Fruit fly (Drosophila melanogaster) whole organism, embryonic: ENCODE results near the gene ZnT77C.
A peak's percentile ranks its signal among the peaks of the same experiment; 100 is the strongest.

ENCODE experiments used
- B-H2 ChIP-seq: fragments of 200-800 bp; sonication (Bioruptor generic); optimal IDR thresholded peaks from 2 replicates; lab custom pipeline; 2018; ENCODE audit warnings: missing biosample characterization, mild to moderate bottlenecking, missing genetic modification characterization
- CG12071 ChIP-seq: fragments of 200-800 bp; sonication (Bioruptor generic); optimal IDR thresholded peaks from 3 replicates; lab custom pipeline; 2018; ENCODE audit warnings: missing biosample characterization, mild to moderate bottlenecking, missing genetic modification characterization
- CG12391 ChIP-seq: fragments of 200-800 bp; sonication (Bioruptor generic); optimal IDR thresholded peaks from 3 replicates; lab custom pipeline; 2018; ENCODE audit warnings: missing biosample characterization, mild to moderate bottlenecking, missing genetic modification characterization, moderate library complexity
- CG13775 ChIP-seq: fragments of 200-800 bp; sonication (Bioruptor generic); optimal IDR thresholded peaks from 3 replicates; lab custom pipeline; 2017; ENCODE audit warnings: missing biosample characterization, mild to moderate bottlenecking, missing genetic modification characterization
- CG14441 ChIP-seq: fragments of 200-800 bp; sonication (Bioruptor generic); IDR thresholded peaks from 2 replicates; pipeline ENCODE4 v1.3.6; 2022; ENCODE audit warnings: missing biosample characterization, missing genetic modification characterization
- CG14860 ChIP-seq: fragments of 200-800 bp; sonication (Bioruptor generic); IDR thresholded peaks from 3 replicates; pipeline ENCODE4 v1.3.6; 2022; ENCODE audit warnings: missing biosample characterization, missing genetic modification characterization; ENCODE audit not compliant: partially characterized antibody
- CG15479 ChIP-seq: fragments of 200-800 bp; sonication (Bioruptor generic); optimal IDR thresholded peaks from 3 replicates; lab custom pipeline; 2019; ENCODE audit warnings: missing biosample characterization, mild to moderate bottlenecking, missing genetic modification characterization, moderate library complexity
- CG17802 ChIP-seq: fragments of 200-800 bp; sonication (Bioruptor generic); optimal IDR thresholded peaks from 2 replicates; lab custom pipeline; 2018; ENCODE audit warnings: missing biosample characterization, mild to moderate bottlenecking, missing genetic modification characterization, moderate library complexity
- CG18262 ChIP-seq: fragments of 200-800 bp; optimal IDR thresholded peaks from 3 replicates; lab custom pipeline; 2019; ENCODE audit warnings: missing biosample characterization, mild to moderate bottlenecking, missing genetic modification characterization, moderate library complexity
- CG2129 ChIP-seq: fragments of 200-800 bp; sonication (Bioruptor generic); IDR thresholded peaks from 2 replicates; pipeline ENCODE4 v1.3.6; 2022; ENCODE audit warnings: missing biosample characterization, missing genetic modification characterization; ENCODE audit not compliant: partially characterized antibody
- CG2199 ChIP-seq: fragments of 200-800 bp; sonication (Bioruptor generic); IDR thresholded peaks from 3 replicates; pipeline ENCODE4 v1.3.6; 2022; ENCODE audit warnings: missing biosample characterization, missing genetic modification characterization
- CG3847 ChIP-seq: fragments of 200-800 bp; sonication (Bioruptor generic); IDR thresholded peaks from 2 replicates; pipeline ENCODE4 v1.3.6; 2022; ENCODE audit warnings: missing biosample characterization, missing genetic modification characterization
- CG4282 ChIP-seq: fragments of 200-800 bp; sonication (Bioruptor generic); optimal IDR thresholded peaks from 2 replicates; lab custom pipeline; 2016; ENCODE audit warnings: missing biosample characterization, missing genetic modification characterization
- CG4328 ChIP-seq: fragments of 200-800 bp; sonication (Bioruptor generic); optimal IDR thresholded peaks from 3 replicates; lab custom pipeline; 2017; ENCODE audit warnings: missing biosample characterization, missing genetic modification reagents, missing genetic modification characterization
- CG4424 ChIP-seq: fragments of 200-800 bp; sonication (Bioruptor generic); optimal IDR thresholded peaks from 3 replicates; lab custom pipeline; 2016; ENCODE audit warnings: missing biosample characterization, missing genetic modification characterization
- CG6272 ChIP-seq: fragments of 200-800 bp; sonication (Bioruptor generic); IDR thresholded peaks from 2 replicates; pipeline ENCODE4 v1.3.6; 2022; ENCODE audit warnings: missing biosample characterization, missing genetic modification characterization
- CG6654 ChIP-seq: fragments of 200-800 bp; sonication (Bioruptor generic); optimal IDR thresholded peaks from 2 replicates; lab custom pipeline; 2017; ENCODE audit warnings: missing biosample characterization, mild to moderate bottlenecking, missing genetic modification characterization
- CG6854 ChIP-seq: fragments of 200-800 bp; sonication (Bioruptor generic); optimal IDR thresholded peaks from 3 replicates; lab custom pipeline; 2017; ENCODE audit warnings: missing biosample characterization, mild to moderate bottlenecking, missing genetic modification characterization
- CG7839 ChIP-seq: fragments of 200-800 bp; sonication (Bioruptor generic); optimal IDR thresholded peaks from 3 replicates; lab custom pipeline; 2018; ENCODE audit warnings: missing biosample characterization, mild to moderate bottlenecking, missing genetic modification characterization, moderate library complexity
- CG7987 ChIP-seq: fragments of 200-800 bp; sonication (Bioruptor generic); optimal IDR thresholded peaks from 2 replicates; lab custom pipeline; 2018; ENCODE audit warnings: missing biosample characterization, mild to moderate bottlenecking, missing genetic modification characterization, moderate library complexity
- CG8388 ChIP-seq: fragments of 200-800 bp; sonication (Bioruptor generic); optimal IDR thresholded peaks from 2 replicates; lab custom pipeline; 2019; ENCODE audit warnings: missing biosample characterization, mild to moderate bottlenecking, missing genetic modification characterization, moderate library complexity
- CG9727 ChIP-seq: fragments of 200-800 bp; sonication (Bioruptor generic); optimal IDR thresholded peaks from 3 replicates; lab custom pipeline; 2017; ENCODE audit warnings: missing biosample characterization, mild to moderate bottlenecking, missing genetic modification characterization
- Dll ChIP-seq: fragments of 200-800 bp; sonication (Bioruptor generic); IDR thresholded peaks from 4 replicates; pipeline ENCODE4 v1.3.6; 2022; ENCODE audit warnings: missing biosample characterization, missing genetic modification characterization; ENCODE audit not compliant: partially characterized antibody
- ERR ChIP-seq: fragments of 200-800 bp; sonication (Bioruptor generic); optimal IDR thresholded peaks from 2 replicates; lab custom pipeline; 2016; ENCODE audit warnings: missing biosample characterization, missing genetic modification characterization
- HLH3B ChIP-seq: fragments of 200-800 bp; sonication (Bioruptor generic); IDR thresholded peaks from 2 replicates; pipeline ENCODE4 v1.3.6; 2022; ENCODE audit warnings: missing biosample characterization, missing genetic modification characterization
- HLH4C ChIP-seq: fragments of 200-800 bp; sonication (Bioruptor generic); IDR thresholded peaks from 3 replicates; pipeline ENCODE4 v1.3.6; 2022; ENCODE audit warnings: missing biosample characterization, missing genetic modification characterization; ENCODE audit not compliant: partially characterized antibody
- Hr3 ChIP-seq: fragments of 200-800 bp; sonication (Bioruptor generic); optimal IDR thresholded peaks from 3 replicates; lab custom pipeline; 2016; ENCODE audit warnings: missing biosample characterization, missing genetic modification characterization
- MTF-1 ChIP-seq: fragments of 200-800 bp; sonication (Bioruptor generic); optimal IDR thresholded peaks from 2 replicates; lab custom pipeline; 2018; ENCODE audit warnings: missing biosample characterization, mild to moderate bottlenecking, missing genetic modification characterization, borderline replicate concordance
- ato ChIP-seq: fragments of 200-800 bp; sonication (Bioruptor generic); IDR thresholded peaks from 2 replicates; pipeline ENCODE4 v1.3.6; 2022; ENCODE audit warnings: missing biosample characterization, missing genetic modification characterization; ENCODE audit not compliant: partially characterized antibody
- dysf ChIP-seq: fragments of 200-800 bp; sonication (Bioruptor generic); IDR thresholded peaks from 3 replicates; pipeline ENCODE4 v1.3.6; 2022; ENCODE audit warnings: missing biosample characterization, missing genetic modification characterization
- fd64A ChIP-seq: fragments of 200-800 bp; sonication (Bioruptor generic); optimal IDR thresholded peaks from 3 replicates; lab custom pipeline; 2018; ENCODE audit warnings: missing biosample characterization, mild to moderate bottlenecking, missing genetic modification characterization
- fru ChIP-seq: fragments of >200 bp; optimal IDR thresholded peaks from 2 replicates; lab custom pipeline; 2017
- hkb ChIP-seq, 2 experiments: fragments of 200-800 bp in 1 of 2; fragments of >200 bp in 1 of 2; sonication (Bioruptor generic) in 1 of 2; IDR thresholded peaks in 1 of 2; optimal IDR thresholded peaks in 1 of 2; 2 replicates each; pipeline versions ENCODE4 v1.3.6 to Lab custom; 2017 to 2022; ENCODE audit warnings: missing biosample characterization in 1 of 2, missing genetic modification characterization in 1 of 2
- ind ChIP-seq: fragments of 200-800 bp; sonication (Bioruptor generic); optimal IDR thresholded peaks from 3 replicates; lab custom pipeline; 2016; ENCODE audit warnings: missing biosample characterization, missing genetic modification characterization
- kni ChIP-seq: fragments of 200-800 bp; sonication (Bioruptor generic); optimal IDR thresholded peaks from 3 replicates; lab custom pipeline; 2017; ENCODE audit warnings: mild to moderate bottlenecking, missing biosample characterization, missing genetic modification reagents, missing genetic modification characterization
- mld ChIP-seq: fragments of 200-800 bp; sonication (Bioruptor generic); IDR thresholded peaks from 3 replicates; pipeline ENCODE4 v1.3.6; 2022; ENCODE audit warnings: missing biosample characterization, missing genetic modification characterization; ENCODE audit not compliant: partially characterized antibody
- nmo ChIP-seq: fragments of 200-800 bp; sonication (Bioruptor generic); optimal IDR thresholded peaks from 2 replicates; lab custom pipeline; 2018; ENCODE audit warnings: missing biosample characterization, mild to moderate bottlenecking, missing genetic modification characterization, moderate library complexity
- prd ChIP-seq, 3 experiments: fragments of >200 bp in 2 of 3; fragments of 200-800 bp in 1 of 3; sonication (Bioruptor generic) in 1 of 3; optimal IDR thresholded peaks in 2 of 3; IDR thresholded peaks in 1 of 3; 2 replicates in 2 of 3; 3 replicates in 1 of 3; pipeline versions ENCODE4 v1.3.6 to Lab custom; 2017 to 2022; ENCODE audit warnings: missing biosample characterization in 1 of 3, missing genetic modification characterization in 1 of 3
- rib ChIP-seq: fragments of 200-800 bp; sonication (Bioruptor generic); IDR thresholded peaks from 2 replicates; pipeline ENCODE4 v1.3.6; 2022; ENCODE audit warnings: missing biosample characterization, missing genetic modification characterization
- sc ChIP-seq, 3 experiments: fragments of >200 bp in 2 of 3; fragments of 200-800 bp in 1 of 3; sonication (Bioruptor generic) in 1 of 3; optimal IDR thresholded peaks; 2 replicates in 2 of 3; 3 replicates in 1 of 3; lab custom pipeline; 2017; ENCODE audit warnings: mild to moderate bottlenecking in 1 of 3, missing biosample characterization in 1 of 3, missing genetic modification characterization in 1 of 3, missing genetic modification reagents in 1 of 3
- sd ChIP-seq: fragments of 200-800 bp; sonication (Bioruptor generic); optimal IDR thresholded peaks from 3 replicates; lab custom pipeline; 2018; ENCODE audit warnings: missing biosample characterization, mild to moderate bottlenecking, missing genetic modification characterization, moderate library complexity
- stc ChIP-seq: fragments of 200-800 bp; sonication (Bioruptor generic); IDR thresholded peaks from 2 replicates; pipeline ENCODE4 v1.3.6; 2022; ENCODE audit warnings: missing biosample characterization, missing genetic modification characterization
- sug ChIP-seq: fragments of 200-800 bp; optimal IDR thresholded peaks from 2 replicates; lab custom pipeline; 2019; ENCODE audit warnings: missing biosample characterization, mild to moderate bottlenecking, missing genetic modification characterization, moderate library complexity
- tna ChIP-seq: fragments of 200-800 bp; sonication (Bioruptor generic); IDR thresholded peaks from 2 replicates; pipeline ENCODE4 v1.3.6; 2022; ENCODE audit warnings: missing biosample characterization, missing genetic modification characterization; ENCODE audit not compliant: partially characterized antibody
- trh ChIP-seq: fragments of 200-800 bp; sonication (Bioruptor generic); optimal IDR thresholded peaks from 2 replicates; lab custom pipeline; 2016; ENCODE audit warnings: missing biosample characterization, missing genetic modification characterization
- unpg ChIP-seq: fragments of 200-800 bp; sonication (Bioruptor generic); optimal IDR thresholded peaks from 3 replicates; lab custom pipeline; 2018; ENCODE audit warnings: missing biosample characterization, mild to moderate bottlenecking, missing genetic modification characterization, moderate library complexity
- vfl ChIP-seq: fragments of 200-800 bp; sonication (Bioruptor generic); optimal IDR thresholded peaks from 2 replicates; lab custom pipeline; 2016; ENCODE audit warnings: missing biosample characterization, missing genetic modification characterization
- zen2 ChIP-seq: fragments of 200-800 bp; sonication (Bioruptor generic); IDR thresholded peaks from 3 replicates; pipeline ENCODE4 v1.3.6; 2022; ENCODE audit warnings: missing biosample characterization, missing genetic modification characterization; ENCODE audit not compliant: partially characterized antibody

The ZnT77C gene

dm6 chr3L:20474789-20475208, 19.9 kb downstream of the ZnT77C start (continued):
- TF ChIP-seq CG18262, result peak; percentile 82
- peak; percentile 58 for TF ChIP-seq sd (tag; lab: Kevin White, UChicago)
- no peak for TF ChIP-seq prd (optimal IDR thresholded peaks at IDR 0.05; lab: Kevin White, UChicago)
- no peak for TF ChIP-seq prd (GFP tag; IDR thresholded peaks at IDR 0.05; lab: Robert Waterston, UW)
- no peak for TF ChIP-seq tna (GFP tag; lab: Robert Waterston, UW)
- peak; percentile 82 for TF ChIP-seq CG13775 (GFP tag; lab: Kevin White, UChicago)
- no peak for TF ChIP-seq CG2129 (GFP tag; lab: Robert Waterston, UW)
- no peak for TF ChIP-seq zen2 (GFP tag; lab: Robert Waterston, UW)
- no peak for TF ChIP-seq HLH4C (GFP tag; lab: Robert Waterston, UW)
- peak; percentile 91 for TF ChIP-seq CG7987
- no peak for TF ChIP-seq CG14860 (GFP tag; lab: Robert Waterston, UW)
- peak; percentile 86 for TF ChIP-seq unpg
- no peak for TF ChIP-seq CG3847 (GFP tag; lab: Robert Waterston, UW)
- no peak for TF ChIP-seq dysf
- peak; percentile 76 for TF ChIP-seq CG6854 (GFP tag; lab: Kevin White, UChicago)
- no peak for TF ChIP-seq mld
- peak; percentile 84 for TF ChIP-seq trh (GFP tag; lab: Kevin White, UChicago)
- TF ChIP-seq CG15479 (GFP tag; lab: Kevin White, UChicago), result no peak
- TF ChIP-seq vfl, result peak; percentile 81
- peak; percentile 60 for TF ChIP-seq ERR (GFP tag; lab: Kevin White, UChicago)
- peak; percentile 78 for TF ChIP-seq CG4328 (GFP tag; lab: Kevin White, UChicago)
- TF ChIP-seq fd64A (GFP tag; lab: Kevin White, UChicago), result peak; percentile 41
- peak; percentile 81 for TF ChIP-seq CG12071 (GFP tag; lab: Kevin White, UChicago)
- no peak for TF ChIP-seq ato
- TF ChIP-seq CG17802 (tag; lab: Kevin White, UChicago), result peak; percentile 64
- peak; percentile 89 for TF ChIP-seq CG12391
- no peak for TF ChIP-seq stc (GFP tag; lab: Robert Waterston, UW)
- TF ChIP-seq ind (GFP tag; lab: Kevin White, UChicago), result peak; percentile 93
- peak; percentile 75 for TF ChIP-seq nmo (GFP tag; lab: Kevin White, UChicago)
- TF ChIP-seq MTF-1 (GFP tag; lab: Kevin White, UChicago), result peak; percentile 81
- peak; percentile 85 for TF ChIP-seq CG7839 (tag; lab: Kevin White, UChicago)
- no peak for TF ChIP-seq hkb (optimal IDR thresholded peaks at IDR 0.05; lab: Kevin White, UChicago)
- no peak for TF ChIP-seq hkb (GFP tag; IDR thresholded peaks at IDR 0.05; lab: Robert Waterston, UW)
- TF ChIP-seq Hr3 (GFP tag; lab: Kevin White, UChicago), result peak; percentile 90
- TF ChIP-seq fru (lab: Kevin White, UChicago), result no peak
- peak; percentile 88 for TF ChIP-seq CG4424 (GFP tag; lab: Kevin White, UChicago)
- peak; percentile 75 for TF ChIP-seq CG6272 (GFP tag; lab: Robert Waterston, UW)
- TF ChIP-seq CG14441 (GFP tag; lab: Robert Waterston, UW), result no peak
- TF ChIP-seq CG4282 (GFP tag; lab: Kevin White, UChicago), result peak; percentile 72
- TF ChIP-seq Dll, result no peak
- TF ChIP-seq sc (optimal IDR thresholded peaks at IDR 0.05; lab: Kevin White, UChicago), result no peak
- TF ChIP-seq sc (GFP tag; optimal IDR thresholded peaks at IDR 0.05; lab: Kevin White, UChicago), result peak; percentile 74
- peak; percentile 86 for TF ChIP-seq sug
- TF ChIP-seq HLH3B (GFP tag; lab: Robert Waterston, UW), result no peak
- TF ChIP-seq CG2199 (GFP tag; lab: Robert Waterston, UW), result no peak
- peak; percentile 34 for TF ChIP-seq CG6654 (GFP tag; lab: Kevin White, UChicago)
- peak; percentile 65 for TF ChIP-seq kni (GFP tag; lab: Kevin White, UChicago)
- no peak for TF ChIP-seq rib
- peak; percentile 83 for TF ChIP-seq CG9727 (GFP tag; lab: Kevin White, UChicago)
- TF ChIP-seq B-H2 (GFP tag; lab: Kevin White, UChicago), result peak; percentile 92
- peak; percentile 78 for TF ChIP-seq CG8388 (GFP tag; lab: Kevin White, UChicago)
